Fruit fly (Drosophila melanogaster) whole organism, pupa: ENCODE data around the gene CG31915.

Experiments used
- CG10348 ChIP-seq: fragments of 200-800 bp; sonication (Bioruptor generic); IDR thresholded peaks from 2 replicates; pipeline ENCODE4 v1.3.6; 2022; ENCODE audit warnings: missing biosample characterization, missing genetic modification characterization
- CG12605 ChIP-seq: fragments of 200-800 bp; sonication (Bioruptor generic); IDR thresholded peaks from 2 replicates; pipeline ENCODE4 v1.3.6; 2022; ENCODE audit warnings: missing biosample characterization, missing genetic modification characterization
- CG13204 ChIP-seq: fragments of 200-800 bp; sonication (Bioruptor generic); optimal IDR thresholded peaks from 2 replicates; lab custom pipeline; 2018; ENCODE audit warnings: missing biosample characterization, mild to moderate bottlenecking, missing genetic modification characterization, moderate library complexity
- CG14655 ChIP-seq: fragments of 200-800 bp; sonication (Bioruptor generic); optimal IDR thresholded peaks from 3 replicates; lab custom pipeline; 2017; ENCODE audit warnings: mild to moderate bottlenecking, missing biosample characterization, missing genetic modification reagents, missing genetic modification characterization
- CG15710 ChIP-seq: fragments of 200-800 bp; sonication (Bioruptor generic); optimal IDR thresholded peaks from 2 replicates; lab custom pipeline; 2018; ENCODE audit warnings: missing biosample characterization, mild to moderate bottlenecking, missing genetic modification characterization, moderate library complexity
- CG17806 ChIP-seq: fragments of 200-800 bp; sonication (Bioruptor generic); optimal IDR thresholded peaks from 2 replicates; lab custom pipeline; 2018; ENCODE audit warnings: missing biosample characterization, mild to moderate bottlenecking, missing genetic modification characterization, moderate library complexity
- CG32121 ChIP-seq: fragments of 200-800 bp; sonication (Bioruptor generic); IDR thresholded peaks from 2 replicates; pipeline ENCODE4 v1.3.6; 2022; ENCODE audit warnings: missing biosample characterization, missing genetic modification characterization
- CG34367 ChIP-seq: fragments of 200-800 bp; sonication (Bioruptor generic); optimal IDR thresholded peaks from 2 replicates; lab custom pipeline; 2018; ENCODE audit warnings: missing biosample characterization, mild to moderate bottlenecking, missing genetic modification characterization
- CG4496 ChIP-seq: fragments of 200-800 bp; sonication (Bioruptor generic); IDR thresholded peaks from 3 replicates; pipeline ENCODE4 v1.3.6; 2022; ENCODE audit warnings: missing biosample characterization, missing genetic modification characterization
- CG8159 ChIP-seq: fragments of 200-800 bp; sonication (Bioruptor generic); optimal IDR thresholded peaks from 3 replicates; lab custom pipeline; 2018; ENCODE audit warnings: missing biosample characterization, mild to moderate bottlenecking, missing genetic modification characterization, moderate library complexity
- CG8301 ChIP-seq: fragments of 200-800 bp; sonication (Bioruptor generic); optimal IDR thresholded peaks from 2 replicates; lab custom pipeline; 2018; ENCODE audit warnings: missing biosample characterization, mild to moderate bottlenecking, missing genetic modification characterization
- CG9948 ChIP-seq: fragments of 200-800 bp; sonication (Bioruptor generic); optimal IDR thresholded peaks from 2 replicates; lab custom pipeline; 2018; ENCODE audit warnings: missing biosample characterization, mild to moderate bottlenecking, missing genetic modification characterization, moderate library complexity
- D1 ChIP-seq: fragments of 200-800 bp; sonication (Bioruptor generic); optimal IDR thresholded peaks from 2 replicates; lab custom pipeline; 2018; ENCODE audit warnings: missing biosample characterization, mild to moderate bottlenecking, missing genetic modification characterization, moderate library complexity
- EcR ChIP-seq: fragments of 200-800 bp; sonication (Bioruptor generic); optimal IDR thresholded peaks from 3 replicates; lab custom pipeline; 2019; ENCODE audit warnings: missing biosample characterization, missing genetic modification characterization, mild to moderate bottlenecking, moderate library complexity, missing genetic modification reagents
- Ets98B ChIP-seq: fragments of 200-800 bp; sonication (Bioruptor generic); IDR thresholded peaks from 2 replicates; pipeline ENCODE4 v1.3.6; 2022; ENCODE audit warnings: missing biosample characterization, missing genetic modification characterization
- Pif1A ChIP-seq: fragments of 200-800 bp; sonication (Bioruptor generic); optimal IDR thresholded peaks from 3 replicates; lab custom pipeline; 2016; ENCODE audit warnings: missing biosample characterization, missing genetic modification characterization
- Pif1B ChIP-seq: fragments of 200-800 bp; sonication (Bioruptor generic); optimal IDR thresholded peaks from 3 replicates; lab custom pipeline; 2016; ENCODE audit warnings: missing biosample characterization, missing genetic modification characterization
- Snoo ChIP-seq: fragments of 200-800 bp; sonication (Bioruptor generic); optimal IDR thresholded peaks from 3 replicates; lab custom pipeline; 2017; ENCODE audit warnings: missing biosample characterization, mild to moderate bottlenecking, missing genetic modification characterization, inconsistent platforms
- fd96Ca ChIP-seq: fragments of 200-800 bp; sonication (Bioruptor generic); IDR thresholded peaks from 3 replicates; pipeline ENCODE4 v1.3.6; 2022; ENCODE audit warnings: missing biosample characterization, missing genetic modification characterization
- gl ChIP-seq: fragments of 200-800 bp; sonication (Bioruptor generic); optimal IDR thresholded peaks from 2 replicates; lab custom pipeline; 2018; ENCODE audit warnings: missing biosample characterization, mild to moderate bottlenecking, missing genetic modification characterization
- rn ChIP-seq: fragments of 200-800 bp; sonication (Bioruptor generic); IDR thresholded peaks from 2 replicates; pipeline ENCODE4 v1.3.6; 2022; ENCODE audit warnings: missing biosample characterization, missing genetic modification characterization

CG31915 gene

dm6 chr2L:5527861-5528260, at the start of gene CG31915:
CG31915 (plus strand) TSS chr2L:5528123.
- TF ChIP-seq CG15710 (tag; lab: Kevin White, UChicago): no peak
- TF ChIP-seq CG32121: 0 out of 2 replicates have a peak, but pooled peaks have one; percentile 22

dm6 chr2L:5478273-5478672, 49.6 kb upstream of the CG31915 start:
- TF ChIP-seq CG9948 (tag; lab: Kevin White, UChicago) (peak; percentile 20), CG12605 (GFP tag; lab: Robert Waterston, UW) (no peak), CG13204 (GFP tag; lab: Kevin White, UChicago) (no peak), Snoo (tag; lab: Kevin White, UChicago) (no peak), Ets98B (GFP tag; lab: Robert Waterston, UW) (no peak), CG15710 (tag; lab: Kevin White, UChicago) (peak; percentile 64), CG34367 (tag; lab: Kevin White, UChicago) (peak; percentile 45), EcR (GFP tag; lab: Kevin White, UChicago) (no peak), CG32121 (no peak), CG8159 (tag; lab: Kevin White, UChicago) (peak; percentile 79), Pif1A (GFP tag; lab: Kevin White, UChicago) (no peak), CG4496 (GFP tag; lab: Robert Waterston, UW) (no peak), gl (tag; lab: Kevin White, UChicago) (no peak), CG17806 (tag; lab: Kevin White, UChicago) (peak; percentile 24), D1 (tag; lab: Kevin White, UChicago) (no peak), Pif1B (no peak), CG10348 (GFP tag; lab: Robert Waterston, UW) (no peak), rn (GFP tag; lab: Robert Waterston, UW) (no peak), CG8301 (tag; lab: Kevin White, UChicago) (no peak), CG14655 (no peak), fd96Ca (GFP tag; lab: Robert Waterston, UW) (no peak)

- TF ChIP-seq CG32121 (peak; percentile 34; the same call in 1 of the 2 replicates), CG8159 (tag; lab: Kevin White, UChicago) (peak; percentile 77), CG4496 (GFP tag; lab: Robert Waterston, UW) (no peak; the same call in 2 of the 3 replicates), CG34367 (tag; lab: Kevin White, UChicago) (peak; percentile 59), CG17806 (tag; lab: Kevin White, UChicago) (peak; percentile 77), CG14655 (peak; percentile 65), Ets98B (GFP tag; lab: Robert Waterston, UW) (0 out of 2 replicates have a peak, but pooled peaks have one; percentile 24), Pif1A (GFP tag; lab: Kevin White, UChicago) (peak; percentile 4), gl (tag; lab: Kevin White, UChicago) (no peak), CG15710 (tag; lab: Kevin White, UChicago) (peak; percentile 79), fd96Ca (GFP tag; lab: Robert Waterston, UW) (no peak), CG8301 (tag; lab: Kevin White, UChicago) (peak; percentile 38), CG9948 (tag; lab: Kevin White, UChicago) (peak; percentile 75), Snoo (tag; lab: Kevin White, UChicago) (no peak), EcR (GFP tag; lab: Kevin White, UChicago) (no peak), Pif1B (peak; percentile 39), CG13204 (GFP tag; lab: Kevin White, UChicago) (peak; percentile 51), CG12605 (GFP tag; lab: Robert Waterston, UW) (no peak), CG10348 (GFP tag; lab: Robert Waterston, UW) (no peak), D1 (tag; lab: Kevin White, UChicago) (no peak), rn (GFP tag; lab: Robert Waterston, UW) (0 out of 2 replicates have a peak, but pooled peaks have one; percentile 5)
These were observed 48.8 kb upstream of the CG31915 start for dm6 chr2L:5479128-5479527.

dm6 chr2L:5479971-5480370, 48.0 kb upstream of the CG31915 start:
- no peak for TF ChIP-seq CG12605 (GFP tag; lab: Robert Waterston, UW)
- TF ChIP-seq CG4496 (GFP tag; lab: Robert Waterston, UW): peak; percentile 40; the same call in 1 of the 3 replicates
- TF ChIP-seq fd96Ca (GFP tag; lab: Robert Waterston, UW): no peak
- TF ChIP-seq CG8159 (tag; lab: Kevin White, UChicago): peak; percentile 89
- TF ChIP-seq EcR (GFP tag; lab: Kevin White, UChicago): peak; percentile 43
- TF ChIP-seq CG14655: peak; percentile 5
- peak; percentile 59 for TF ChIP-seq gl (tag; lab: Kevin White, UChicago)
- TF ChIP-seq CG9948 (tag; lab: Kevin White, UChicago): peak; percentile 75
- TF ChIP-seq CG8301 (tag; lab: Kevin White, UChicago): no peak
- TF ChIP-seq CG15710 (tag; lab: Kevin White, UChicago): peak; percentile 88
- TF ChIP-seq Pif1A (GFP tag; lab: Kevin White, UChicago): peak; percentile 73
- TF ChIP-seq Snoo (tag; lab: Kevin White, UChicago): peak; percentile 44
- peak; percentile 82 for TF ChIP-seq CG17806 (tag; lab: Kevin White, UChicago)
- TF ChIP-seq Ets98B (GFP tag; lab: Robert Waterston, UW): no peak
- no peak for TF ChIP-seq CG10348 (GFP tag; lab: Robert Waterston, UW)
- TF ChIP-seq CG32121: no peak
- TF ChIP-seq rn (GFP tag; lab: Robert Waterston, UW): no peak
- TF ChIP-seq CG13204 (GFP tag; lab: Kevin White, UChicago): peak; percentile 57
- TF ChIP-seq CG34367 (tag; lab: Kevin White, UChicago): peak; percentile 73
- TF ChIP-seq D1 (tag; lab: Kevin White, UChicago): peak; percentile 17
- peak; percentile 45 for TF ChIP-seq Pif1B

- TF ChIP-seq CG14655 (peak; percentile 52), Pif1A (GFP tag; lab: Kevin White, UChicago) (peak; percentile 71), CG12605 (GFP tag; lab: Robert Waterston, UW) (peak; percentile 61), CG13204 (GFP tag; lab: Kevin White, UChicago) (peak; percentile 4), CG9948 (tag; lab: Kevin White, UChicago) (peak; percentile 56), CG34367 (tag; lab: Kevin White, UChicago) (peak; percentile 45), EcR (GFP tag; lab: Kevin White, UChicago) (no peak), CG8301 (tag; lab: Kevin White, UChicago) (peak; percentile 40), Pif1B (peak; percentile 18), Snoo (tag; lab: Kevin White, UChicago) (peak; percentile 53), gl (tag; lab: Kevin White, UChicago) (no peak), CG10348 (GFP tag; lab: Robert Waterston, UW) (no peak), fd96Ca (GFP tag; lab: Robert Waterston, UW) (0 out of 3 replicates have a peak, but pooled peaks have one; percentile 52), CG15710 (tag; lab: Kevin White, UChicago) (peak; percentile 66), CG17806 (tag; lab: Kevin White, UChicago) (peak; percentile 70), rn (GFP tag; lab: Robert Waterston, UW) (no peak), D1 (tag; lab: Kevin White, UChicago) (peak; percentile 27), CG32121 (peak; percentile 37), CG4496 (GFP tag; lab: Robert Waterston, UW) (peak; percentile 63; the same call in 2 of the 3 replicates), CG8159 (tag; lab: Kevin White, UChicago) (peak; percentile 75), Ets98B (GFP tag; lab: Robert Waterston, UW) (peak; percentile 55)
These were observed 44.8 kb upstream of the CG31915 start for dm6 chr2L:5483093-5483492.
